Worm (Caenorhabditis elegans): ENCODE measurements around the gene C03A3.9.

The C03A3.9 gene

DNA sequence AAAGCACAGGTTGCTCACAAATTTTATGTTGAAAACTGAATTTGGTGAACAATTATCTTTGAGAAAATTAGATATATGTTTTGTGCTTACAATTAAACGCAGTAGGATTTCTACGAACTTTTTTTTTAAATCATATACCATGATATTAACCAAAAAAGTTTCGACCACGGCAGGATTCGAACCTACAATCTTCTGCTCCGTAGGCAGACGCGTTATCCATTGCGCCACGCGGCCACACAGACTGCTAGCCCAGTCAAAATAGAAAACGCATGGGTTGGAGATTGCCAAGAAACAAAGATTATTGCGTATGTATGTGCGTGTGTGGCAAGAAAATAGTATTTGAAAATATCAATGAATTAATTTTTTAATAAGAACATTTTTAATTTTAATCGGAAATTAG lies 14.4 kb upstream of the C03A3.9 start (continued):
- TF ChIP-seq nfya-1 (tag; optimal IDR thresholded peaks at IDR 0.05) (peak; percentile 20), pag-3 (tag; optimal IDR thresholded peaks at IDR 0.05; ENCODE audit: borderline replicate concordance) (no peak), ceh-48 (tag; optimal IDR thresholded peaks at IDR 0.05) (no peak), rnt-1 (tag; optimal IDR thresholded peaks at IDR 0.05) (peak; percentile 31), ceh-18 (tag; optimal IDR thresholded peaks at IDR 0.05) (peak; percentile 53), hlh-30 (tag; optimal IDR thresholded peaks at IDR 0.05; ENCODE audit: insufficient read depth) (no peak), unc-55 (GFP tag; optimal IDR thresholded peaks at IDR 0.05) (no peak), pha-4 (tag; optimal IDR thresholded peaks at IDR 0.05) (no peak), ceh-14 (tag; optimal IDR thresholded peaks at IDR 0.05) (peak; percentile 72), lim-6 (tag; optimal IDR thresholded peaks at IDR 0.05) (no peak), T23F11.4 (GFP tag; optimal IDR thresholded peaks at IDR 0.05) (peak; percentile 44), ceh-30 (tag; optimal IDR thresholded peaks at IDR 0.05) (no peak), unc-86 (tag; optimal IDR thresholded peaks at IDR 0.05) (peak; percentile 30), npax-4 (tag; optimal IDR thresholded peaks at IDR 0.05) (no peak), K02D7.2 (tag; optimal IDR thresholded peaks at IDR 0.05) (peak; percentile 60), dve-1 (tag; optimal IDR thresholded peaks at IDR 0.05) (no peak), fkh-6 (tag; optimal IDR thresholded peaks at IDR 0.05) (peak; percentile 61), ceh-2 (tag; optimal IDR thresholded peaks at IDR 0.05) (peak; percentile 50), tbx-7 (tag; optimal IDR thresholded peaks at IDR 0.05) (no peak), ceh-6 (GFP tag; optimal IDR thresholded peaks at IDR 0.05) (peak; percentile 68), hlh-6 (tag; optimal IDR thresholded peaks at IDR 0.05) (peak; percentile 31), ztf-16 (tag; optimal IDR thresholded peaks at IDR 0.05) (peak; percentile 51), ceh-22 (tag; optimal IDR thresholded peaks at IDR 0.05) (no peak), pax-1 (tag; optimal IDR thresholded peaks at IDR 0.05) (no peak), K09A11.1 (tag; optimal IDR thresholded peaks at IDR 0.05; ENCODE audit: insufficient read depth) (peak; percentile 33), ceh-31 (tag; optimal IDR thresholded peaks at IDR 0.05) (no peak), ceh-45 (GFP tag; IDR thresholded peaks at IDR 0.05) (no peak), pat-9 (tag; optimal IDR thresholded peaks at IDR 0.05) (peak; percentile 66), ceh-9 (tag; optimal IDR thresholded peaks at IDR 0.05) (no peak), che-1 (tag; optimal IDR thresholded peaks at IDR 0.05) (peak; percentile 57), ceh-19 (GFP tag; optimal IDR thresholded peaks at IDR 0.05) (peak; percentile 76), pqm-1 (tag; optimal IDR thresholded peaks at IDR 0.05) (no peak), hlh-13 (GFP tag; optimal IDR thresholded peaks at IDR 0.05) (peak; percentile 24)

DNA sequence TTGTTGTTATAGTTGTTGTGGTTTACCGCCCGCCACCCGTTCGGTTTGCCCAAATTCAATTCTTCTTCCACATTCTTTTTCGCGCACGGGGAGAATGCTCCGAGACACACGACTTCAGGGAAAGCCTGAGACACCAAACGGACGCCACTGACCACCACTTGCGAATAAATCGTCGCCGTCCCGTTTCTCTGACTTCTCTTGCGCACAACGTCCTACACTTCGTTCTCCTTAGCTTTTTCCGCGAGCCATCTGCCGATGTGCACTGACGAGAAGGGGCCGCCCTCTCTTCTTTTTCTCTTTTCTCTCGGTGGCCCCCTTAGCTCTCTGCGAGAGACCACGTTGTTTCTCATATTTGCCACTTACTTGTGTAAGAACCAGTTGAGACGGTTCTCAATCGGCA lies 9.7 kb upstream of the C03A3.9 start, which contains the start of gene C03A3.1:
C03A3.1 (plus strand) TSS at position 291 of the 400 bp plus-strand sequence.
- TF ChIP-seq nhr-232 (tag; optimal IDR thresholded peaks at IDR 0.05) (peak; percentile 3), sox-4 (tag; optimal IDR thresholded peaks at IDR 0.05) (no peak), K09A11.1 (tag; optimal IDR thresholded peaks at IDR 0.05; ENCODE audit: insufficient read depth) (no peak), ceh-48 (tag; optimal IDR thresholded peaks at IDR 0.05) (no peak), ref-2 (tag; optimal IDR thresholded peaks at IDR 0.05) (peak; percentile 16), tbx-2 (tag; optimal IDR thresholded peaks at IDR 0.05) (peak; percentile 49), hlh-6 (tag; optimal IDR thresholded peaks at IDR 0.05) (peak; percentile 58), hlh-30 (tag; optimal IDR thresholded peaks at IDR 0.05; ENCODE audit: insufficient read depth) (no peak), ceh-45 (GFP tag; IDR thresholded peaks at IDR 0.05) (no peak), ceh-14 (tag; optimal IDR thresholded peaks at IDR 0.05) (peak; percentile 38), rnt-1 (tag; optimal IDR thresholded peaks at IDR 0.05) (peak; percentile 49), ceh-30 (tag; optimal IDR thresholded peaks at IDR 0.05) (no peak), ceh-2 (tag; optimal IDR thresholded peaks at IDR 0.05) (peak; percentile 12), unc-55 (GFP tag; optimal IDR thresholded peaks at IDR 0.05) (no peak), fax-1 (tag; optimal IDR thresholded peaks at IDR 0.05) (peak; percentile 11), C08G9.2 (tag; optimal IDR thresholded peaks at IDR 0.05) (peak; percentile 52), ttx-3 (tag; optimal IDR thresholded peaks at IDR 0.05) (no peak), syd-9 (tag; optimal IDR thresholded peaks at IDR 0.05) (peak; percentile 65), pag-3 (tag; optimal IDR thresholded peaks at IDR 0.05; ENCODE audit: borderline replicate concordance) (no peak), ceh-18 (tag; optimal IDR thresholded peaks at IDR 0.05) (peak; percentile 1), F13H6.1 (tag; optimal IDR thresholded peaks at IDR 0.05) (peak; percentile 12), ceh-34 (tag; optimal IDR thresholded peaks at IDR 0.05) (peak; percentile 77), Y22D7AL.16 (tag; optimal IDR thresholded peaks at IDR 0.05) (no peak), ceh-19 (GFP tag; optimal IDR thresholded peaks at IDR 0.05) (peak; percentile 39), elt-2 (tag; optimal IDR thresholded peaks at IDR 0.05) (no peak), hlh-8 (tag; optimal IDR thresholded peaks at IDR 0.05) (peak; percentile 33), sdc-2 (tag; optimal IDR thresholded peaks at IDR 0.05) (peak; percentile 69), unc-42 (tag; optimal IDR thresholded peaks at IDR 0.05) (peak; percentile 51), tbx-7 (tag; optimal IDR thresholded peaks at IDR 0.05) (no peak), ceh-31 (tag; optimal IDR thresholded peaks at IDR 0.05) (peak; percentile 75)
